Fruit fly (Drosophila melanogaster): ENCODE data around the gene MTA1-like.

Gene MTA1-like

DNA sequence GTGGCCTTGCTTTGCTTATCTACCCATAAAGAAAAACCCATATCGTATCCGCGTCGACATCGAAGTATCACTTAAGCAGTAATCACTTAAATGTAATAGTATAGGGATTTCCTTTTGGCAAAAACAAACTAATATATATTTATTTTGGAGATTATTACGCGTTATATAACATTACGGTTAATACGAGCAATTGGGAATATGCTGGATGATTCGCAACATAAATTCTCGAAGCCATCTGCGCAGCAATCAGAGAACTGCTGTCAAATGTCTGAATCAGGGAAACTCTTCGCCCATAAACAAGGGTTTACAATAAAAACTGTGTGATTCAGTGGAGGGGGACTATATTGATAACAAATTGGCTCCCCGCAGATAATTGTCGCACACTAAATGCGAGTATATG, 37.9 kb downstream of the MTA1-like start:
- no peak for TF ChIP-seq usp (GFP tag; optimal IDR thresholded peaks at IDR 0.05)
- no peak for TF ChIP-seq Dll (optimal IDR thresholded peaks at IDR 0.05)
- TF ChIP-seq psq (optimal IDR thresholded peaks at IDR 0.05) = no peak
- no peak for TF ChIP-seq EcR (GFP tag; optimal IDR thresholded peaks at IDR 0.05)
- no peak for TF ChIP-seq CG8478 (optimal IDR thresholded peaks at IDR 0.05)
- TF ChIP-seq pan (optimal IDR thresholded peaks at IDR 0.05) = no peak

DNA sequence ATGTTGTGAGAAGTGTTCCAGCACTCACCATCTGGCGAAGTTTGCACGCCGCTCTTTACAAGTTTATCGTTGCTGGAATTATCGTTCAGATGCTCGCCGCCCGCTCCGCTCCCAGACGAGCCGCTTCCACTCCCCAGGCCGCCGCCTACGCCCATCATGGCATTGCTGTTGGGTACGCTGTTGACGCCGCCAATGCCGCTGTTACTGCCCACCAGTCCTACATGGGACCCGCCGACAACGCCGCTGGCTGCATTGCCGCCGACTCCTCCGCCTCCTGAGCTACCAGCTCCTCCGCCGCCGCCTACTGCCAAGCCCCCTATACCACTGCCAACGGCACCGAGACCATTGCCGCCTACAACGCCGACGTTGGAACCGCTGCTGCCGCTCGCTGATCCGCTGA, 40.1 kb downstream of the MTA1-like start:
- no peak for TF ChIP-seq EcR (GFP tag; optimal IDR thresholded peaks at IDR 0.05)
- no peak for TF ChIP-seq psq (optimal IDR thresholded peaks at IDR 0.05)
- no peak for TF ChIP-seq Dll (optimal IDR thresholded peaks at IDR 0.05)
- TF ChIP-seq usp (GFP tag; optimal IDR thresholded peaks at IDR 0.05) = no peak
- TF ChIP-seq pan (optimal IDR thresholded peaks at IDR 0.05) = no peak
- no peak for TF ChIP-seq CG8478 (optimal IDR thresholded peaks at IDR 0.05)

DNA sequence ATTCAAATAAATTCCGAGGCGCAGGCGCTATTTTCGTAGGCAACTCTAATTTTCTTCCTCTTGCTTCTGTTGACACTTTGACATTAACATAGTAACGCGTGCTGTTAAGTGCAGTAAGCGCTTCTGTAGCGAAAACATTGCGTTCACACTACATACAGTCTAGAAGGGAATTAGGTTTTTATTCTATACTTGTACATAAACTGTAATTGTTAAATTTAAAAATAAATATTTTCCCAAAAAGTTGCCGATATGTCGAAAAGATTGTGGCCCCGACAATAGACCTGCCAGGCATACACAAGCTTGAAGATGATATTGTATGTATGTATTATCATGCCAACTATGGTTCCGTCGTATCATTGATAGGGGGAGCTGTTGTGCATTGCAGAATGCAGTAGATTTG, 42.1 kb downstream of the MTA1-like start, which contains the start of gene asl:
asl (minus strand) TSS at position 67 of the 400 bp plus-strand sequence.
- TF ChIP-seq Dll (optimal IDR thresholded peaks at IDR 0.05) (no peak), usp (GFP tag; optimal IDR thresholded peaks at IDR 0.05) (no peak), pan (optimal IDR thresholded peaks at IDR 0.05) (no peak), CG8478 (optimal IDR thresholded peaks at IDR 0.05) (no peak), EcR (GFP tag; optimal IDR thresholded peaks at IDR 0.05) (no peak), psq (optimal IDR thresholded peaks at IDR 0.05) (no peak)

DNA sequence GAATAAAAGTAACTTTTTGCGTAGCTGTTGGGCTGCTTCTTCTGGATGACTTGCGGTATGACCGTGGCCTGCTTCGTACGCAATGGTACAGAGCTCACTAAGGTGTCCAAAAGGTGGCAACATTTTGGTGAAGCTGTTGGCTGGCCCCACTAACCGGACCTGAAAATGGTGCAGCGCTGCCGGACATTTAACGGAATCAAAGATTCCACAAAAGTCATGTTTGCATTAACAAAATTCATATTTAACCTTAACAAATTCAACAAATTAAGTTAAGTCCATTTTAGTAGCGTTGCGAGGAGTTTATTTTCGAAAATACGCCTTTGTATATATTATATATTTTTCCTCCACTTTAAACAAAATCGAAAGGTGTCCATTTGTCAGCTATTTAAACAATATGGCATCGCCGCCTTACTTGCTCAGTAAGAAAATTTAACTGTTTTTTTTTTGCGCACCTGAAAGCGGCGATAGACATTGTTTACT, 47.5 kb downstream of the MTA1-like start, which contains the start of the genes kra and SecS:
kra (minus strand) TSS at position 93 of the 480 bp plus-strand sequence.
SecS (plus strand) TSS at position 390 of the 480 bp plus-strand sequence.
- no peak for TF ChIP-seq usp (GFP tag; optimal IDR thresholded peaks at IDR 0.05)
- TF ChIP-seq EcR (GFP tag; optimal IDR thresholded peaks at IDR 0.05) = no peak
- no peak for TF ChIP-seq pan (optimal IDR thresholded peaks at IDR 0.05)
- TF ChIP-seq Dll (optimal IDR thresholded peaks at IDR 0.05) = no peak
- TF ChIP-seq CG8478 (optimal IDR thresholded peaks at IDR 0.05) = no peak
- TF ChIP-seq psq (optimal IDR thresholded peaks at IDR 0.05) = no peak

DNA sequence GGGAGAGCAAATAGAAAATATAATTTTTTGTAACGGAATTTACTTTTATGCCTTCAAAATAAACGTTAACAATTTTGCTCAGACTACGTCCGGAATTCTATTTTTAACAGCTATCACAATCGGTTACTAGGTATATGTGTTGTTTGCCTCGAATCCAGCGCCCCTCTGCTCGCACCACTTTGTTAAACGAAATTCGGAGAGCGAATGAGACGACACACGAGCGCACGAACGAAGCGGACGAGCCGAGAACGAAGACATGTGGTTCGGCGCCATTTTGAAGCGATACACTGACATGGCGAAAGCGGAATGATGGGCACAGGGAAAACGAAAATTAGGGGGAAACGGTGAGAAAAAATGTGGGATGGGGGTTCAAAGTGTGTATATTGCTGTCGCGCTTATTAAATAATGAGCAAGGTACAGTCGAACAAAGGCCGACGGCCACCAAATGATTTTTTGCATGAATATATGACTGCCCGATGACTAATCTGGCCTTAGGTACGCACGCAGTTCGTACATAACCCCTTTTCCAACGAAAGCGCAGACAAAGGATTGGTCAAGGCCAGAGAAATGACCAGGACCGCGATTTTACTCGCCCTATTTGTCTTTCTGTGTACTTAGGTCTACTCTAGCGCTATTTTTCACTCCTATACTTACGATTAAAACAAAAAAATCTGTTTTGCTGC, 48.0 kb downstream of the MTA1-like start:
- TF ChIP-seq usp (GFP tag; optimal IDR thresholded peaks at IDR 0.05) (no peak), pan (optimal IDR thresholded peaks at IDR 0.05) (no peak), CG8478 (optimal IDR thresholded peaks at IDR 0.05) (no peak), Dll (optimal IDR thresholded peaks at IDR 0.05) (no peak), psq (optimal IDR thresholded peaks at IDR 0.05) (no peak), EcR (GFP tag; optimal IDR thresholded peaks at IDR 0.05) (no peak)

DNA sequence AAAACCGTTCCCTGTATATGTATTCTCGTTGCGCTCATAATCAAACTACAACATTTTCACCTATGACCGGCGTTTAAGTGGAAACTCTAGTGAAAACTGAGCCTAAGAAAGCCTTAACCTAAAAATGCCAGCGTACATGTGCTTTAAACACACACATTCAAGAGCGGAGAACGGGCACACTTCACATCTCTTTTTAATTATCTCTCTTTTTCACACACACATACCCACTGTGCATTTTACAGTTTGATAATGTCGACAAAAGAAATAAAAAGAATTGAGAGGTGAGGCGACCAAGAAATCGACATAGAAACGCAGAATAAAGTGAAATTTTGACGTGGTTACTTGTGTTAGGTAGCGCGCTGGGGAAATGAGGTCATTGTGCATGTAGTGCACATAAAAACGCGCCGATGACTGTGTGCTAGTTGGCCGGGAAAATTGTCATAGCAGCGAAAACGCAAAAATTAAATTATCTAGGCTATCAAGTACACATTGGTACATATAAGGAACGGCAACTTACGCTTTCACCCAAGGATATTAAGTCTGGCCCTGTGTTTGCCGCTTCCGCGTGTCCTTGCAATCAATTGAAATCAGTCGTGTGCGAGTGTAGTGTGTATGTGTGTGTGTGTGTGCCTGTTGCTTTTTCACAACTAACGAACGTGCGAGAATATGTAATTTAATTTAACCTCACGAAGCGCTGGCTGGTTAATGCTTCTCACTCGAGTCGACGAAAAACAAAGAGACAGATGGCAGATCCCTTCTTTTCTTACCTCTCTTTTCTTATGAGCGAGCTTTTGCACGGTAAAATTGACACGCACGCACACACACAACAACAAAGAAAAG, 48.8 kb downstream of the MTA1-like start:
- TF ChIP-seq psq (optimal IDR thresholded peaks at IDR 0.05) = no peak
- TF ChIP-seq EcR (GFP tag; optimal IDR thresholded peaks at IDR 0.05) = peak in 1 of 2 experiments; percentile 15

DNA sequence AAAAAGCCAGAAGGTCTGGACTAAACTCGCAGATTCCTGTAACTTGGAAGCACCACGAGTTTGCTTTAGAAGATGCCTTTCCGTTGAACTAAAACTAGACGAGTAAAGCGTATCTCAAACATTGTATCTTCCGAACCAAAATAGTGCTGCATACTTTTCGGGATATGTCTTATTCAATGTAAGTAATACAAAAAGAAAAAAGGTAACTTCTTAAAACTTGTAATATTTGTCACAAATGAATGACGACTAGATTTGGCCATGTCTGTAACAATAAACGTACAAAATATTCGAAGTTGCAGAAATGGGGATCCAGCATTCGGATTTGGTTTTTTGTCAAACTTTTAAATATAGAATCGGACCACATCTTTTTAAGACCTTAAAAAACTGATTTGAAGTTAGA, 53.7 kb downstream of the MTA1-like start:
- TF ChIP-seq psq (optimal IDR thresholded peaks at IDR 0.05) (no peak), Dll (optimal IDR thresholded peaks at IDR 0.05) (no peak), EcR (GFP tag; optimal IDR thresholded peaks at IDR 0.05) (no peak), usp (GFP tag; optimal IDR thresholded peaks at IDR 0.05) (no peak), pan (optimal IDR thresholded peaks at IDR 0.05) (no peak), CG8478 (optimal IDR thresholded peaks at IDR 0.05) (no peak)

DNA sequence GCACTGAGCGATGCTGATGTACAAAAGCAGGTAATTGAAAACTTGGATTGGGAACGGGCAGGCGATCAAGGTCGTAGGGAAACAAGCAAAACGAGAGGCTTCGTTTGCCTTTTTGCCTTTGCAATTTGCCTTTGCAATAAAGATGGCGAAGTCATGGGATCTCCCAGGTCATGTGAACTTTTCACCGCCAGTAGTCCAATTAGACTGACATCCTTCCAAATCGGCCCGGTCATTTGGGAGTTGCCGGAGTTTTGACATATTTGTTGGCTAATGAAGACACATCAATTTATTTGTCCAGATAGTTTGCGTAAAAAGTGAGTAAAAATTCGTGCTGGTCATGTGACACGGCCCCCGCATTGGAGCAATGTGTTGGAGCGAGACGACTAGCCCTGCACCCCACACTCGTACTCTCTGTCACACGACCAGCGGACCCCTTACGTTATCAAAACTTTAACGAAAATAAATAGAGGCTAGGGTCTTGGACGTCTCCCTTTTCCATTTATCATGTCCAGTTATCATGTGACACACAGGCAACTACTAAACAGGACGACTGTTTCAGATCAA, 56.4 kb downstream of the MTA1-like start:
- TF ChIP-seq CG8478 (optimal IDR thresholded peaks at IDR 0.05) = peak; percentile 49
- TF ChIP-seq usp (GFP tag; optimal IDR thresholded peaks at IDR 0.05) = no peak

DNA sequence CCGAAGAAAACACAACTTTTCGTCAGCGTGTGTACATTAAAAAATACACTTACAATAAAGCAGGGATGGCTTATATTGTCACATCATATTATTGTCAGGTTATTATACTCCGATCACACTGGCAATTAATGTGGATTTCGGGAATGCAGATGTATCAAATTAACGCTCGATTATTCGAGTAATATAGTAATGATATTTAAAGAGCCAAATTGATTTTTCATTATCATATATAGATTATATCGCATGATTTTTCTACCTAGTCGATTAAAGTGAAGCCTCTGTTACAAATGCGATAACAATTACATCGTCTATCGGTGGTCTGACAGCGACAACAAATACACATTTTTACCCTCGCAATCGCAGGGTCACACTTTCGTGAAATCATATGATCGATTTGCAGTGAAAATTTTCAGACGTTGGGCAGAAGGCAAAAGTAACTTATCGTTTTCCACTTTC, 57.1 kb downstream of the MTA1-like start, which contains the start of the genes noi and Vha26:
noi (minus strand) TSS at position 62 of the 456 bp plus-strand sequence.
Vha26 (plus strand) TSS at position 366 of the 456 bp plus-strand sequence.
- TF ChIP-seq usp (GFP tag; optimal IDR thresholded peaks at IDR 0.05) (no peak), pan (optimal IDR thresholded peaks at IDR 0.05) (no peak), CG8478 (optimal IDR thresholded peaks at IDR 0.05) (no peak)
